Fruit fly (Drosophila melanogaster): ENCODE data around the gene Nmnat.

The Nmnat gene

DNA sequence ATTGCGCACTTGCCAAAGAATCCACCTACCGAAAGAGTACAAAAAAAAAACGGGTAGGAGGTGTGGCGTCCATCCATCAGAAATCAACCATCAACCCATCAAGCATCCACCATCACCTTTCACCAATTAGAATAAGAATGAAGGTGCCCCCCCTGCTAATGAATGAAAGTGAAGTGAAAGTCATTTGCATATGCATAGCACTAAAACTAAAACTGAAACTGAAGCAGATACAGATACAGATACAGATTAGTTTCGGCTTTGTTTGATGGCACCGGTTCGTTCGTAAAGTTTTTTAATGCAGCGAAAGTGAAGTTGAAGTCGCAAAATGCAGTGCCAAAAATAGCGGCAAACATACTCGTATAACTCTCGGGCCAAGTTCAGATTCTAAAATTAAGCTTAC is 23.0 kb downstream of the Nmnat start:
- no peak for TF ChIP-seq CG6808 (GFP tag; optimal IDR thresholded peaks at IDR 0.05)
- TF ChIP-seq salr (GFP tag; optimal IDR thresholded peaks at IDR 0.05) = no peak
- no peak for TF ChIP-seq Ets96B (tag; optimal IDR thresholded peaks at IDR 0.05)
- no peak for TF ChIP-seq CG11294 (GFP tag; IDR thresholded peaks at IDR 0.05)
- TF ChIP-seq net (GFP tag; optimal IDR thresholded peaks at IDR 0.05) = no peak
- TF ChIP-seq CG6792 (GFP tag; optimal IDR thresholded peaks at IDR 0.05) = no peak
- TF ChIP-seq Sox14 (GFP tag; optimal IDR thresholded peaks at IDR 0.05) = no peak
- no peak for TF ChIP-seq CG6276 (GFP tag; optimal IDR thresholded peaks at IDR 0.05)
- TF ChIP-seq CG7368 (GFP tag; optimal IDR thresholded peaks at IDR 0.05) = no peak
- TF ChIP-seq acj6 (GFP tag; optimal IDR thresholded peaks at IDR 0.05) = no peak
- no peak for TF ChIP-seq Lpt (GFP tag; optimal IDR thresholded peaks at IDR 0.05)
- no peak for TF ChIP-seq CG16779 (tag; optimal IDR thresholded peaks at IDR 0.05)
- TF ChIP-seq Sox102F (GFP tag; optimal IDR thresholded peaks at IDR 0.05) = no peak
- TF ChIP-seq Hr38 (GFP tag; optimal IDR thresholded peaks at IDR 0.05) = no peak

DNA sequence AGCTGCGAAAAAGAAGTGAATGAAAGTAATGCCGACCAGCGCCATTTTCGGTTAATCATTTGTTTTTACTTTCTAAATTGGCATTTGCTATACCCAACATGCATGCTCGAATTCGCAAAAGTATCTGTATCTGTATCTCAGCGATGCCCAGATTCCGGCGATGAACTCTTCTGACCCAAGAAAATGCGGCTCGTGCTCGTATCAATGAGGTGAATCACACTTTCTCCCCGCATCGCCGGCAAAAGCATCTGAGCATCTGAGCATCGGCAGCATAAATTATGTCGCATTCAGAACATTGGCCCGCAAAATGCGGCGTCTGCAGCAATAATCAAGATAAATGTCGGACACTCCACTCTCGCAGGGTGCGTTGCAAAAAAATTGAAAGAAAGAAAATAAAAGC is 23.9 kb downstream of the Nmnat start:
- no peak for TF ChIP-seq CG6808 (GFP tag; optimal IDR thresholded peaks at IDR 0.05)
- peak; percentile 80 for TF ChIP-seq svp (GFP tag)
- no peak for TF ChIP-seq Hr38 (GFP tag; optimal IDR thresholded peaks at IDR 0.05)
- peak; percentile 59 for TF ChIP-seq CG6854 (GFP tag; optimal IDR thresholded peaks at IDR 0.05)
- peak; percentile 88 for TF ChIP-seq Blimp-1 (GFP tag; optimal IDR thresholded peaks at IDR 0.05)

DNA sequence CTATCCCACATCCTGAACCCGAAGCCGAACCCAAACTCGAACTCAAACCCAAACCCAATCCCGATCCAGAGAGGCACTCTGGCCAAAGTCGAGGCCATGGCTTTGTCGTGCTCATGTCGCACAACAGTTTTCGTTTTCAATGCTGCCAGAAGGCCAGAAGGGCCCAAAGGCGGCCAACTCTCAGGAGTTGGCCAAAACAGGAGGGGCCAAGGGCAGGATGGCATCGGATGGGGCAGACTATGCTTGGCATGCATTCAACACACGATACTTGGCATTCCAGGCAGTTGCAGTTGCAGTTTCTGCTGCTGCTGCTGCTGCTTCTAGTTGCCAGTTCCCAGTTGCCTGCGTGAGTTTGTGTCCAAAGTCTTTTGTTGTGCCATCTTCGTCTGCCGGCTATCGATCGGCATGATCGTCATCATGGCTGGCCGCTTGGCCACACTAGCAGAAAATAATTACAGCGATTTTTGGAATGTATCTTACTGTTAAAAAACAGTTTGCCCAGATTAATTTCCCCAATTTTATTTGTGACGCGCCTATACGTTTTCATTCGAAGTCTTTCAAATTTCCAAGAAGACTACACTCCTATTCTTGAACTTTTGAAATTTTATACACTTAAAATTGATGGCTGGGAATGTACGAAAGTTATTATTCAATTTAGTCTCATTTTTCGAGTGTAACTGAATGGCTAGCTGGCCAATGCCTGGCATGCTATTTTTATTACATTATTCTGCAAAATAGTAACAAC is 25.5 kb downstream of the Nmnat start:
- TF ChIP-seq CG3032 (tag; optimal IDR thresholded peaks at IDR 0.05) = peak; percentile 77
- no peak for TF ChIP-seq fkh (GFP tag; optimal IDR thresholded peaks at IDR 0.05)
- TF ChIP-seq Hr4 (GFP tag; optimal IDR thresholded peaks at IDR 0.05) = no peak
- peak; percentile 21 for TF ChIP-seq CG32006 (GFP tag; optimal IDR thresholded peaks at IDR 0.05)
- no peak for TF ChIP-seq CG16779 (tag; optimal IDR thresholded peaks at IDR 0.05)
- no peak for TF ChIP-seq CG11762 (GFP tag; optimal IDR thresholded peaks at IDR 0.05; ENCODE audit: insufficient read depth)
- peak; percentile 60 for TF ChIP-seq dsx (GFP tag; optimal IDR thresholded peaks at IDR 0.05; ENCODE audit: poor library complexity, severe bottlenecking)
- peak; percentile 39; the same call in 2 of the 3 replicates for TF ChIP-seq CG6163 (GFP tag; IDR thresholded peaks at IDR 0.05)
- no peak for TF ChIP-seq net (GFP tag; optimal IDR thresholded peaks at IDR 0.05)
- TF ChIP-seq eg (GFP tag; IDR thresholded peaks at IDR 0.05) = no peak
- TF ChIP-seq CG8632 (GFP tag; optimal IDR thresholded peaks at IDR 0.05) = no peak
- TF ChIP-seq pdm3 (GFP tag; optimal IDR thresholded peaks at IDR 0.05) = peak; percentile 4
- TF ChIP-seq OdsH (GFP tag; optimal IDR thresholded peaks at IDR 0.05) = peak; percentile 1
- no peak for TF ChIP-seq Lpt (GFP tag; optimal IDR thresholded peaks at IDR 0.05)
- TF ChIP-seq CG31627 (GFP tag; optimal IDR thresholded peaks at IDR 0.05) = no peak
- TF ChIP-seq spab (GFP tag; optimal IDR thresholded peaks at IDR 0.05) = peak; percentile 75
- TF ChIP-seq Smox (GFP tag; optimal IDR thresholded peaks at IDR 0.05) = no peak
- peak; percentile 8 for TF ChIP-seq CG9139 (GFP tag; optimal IDR thresholded peaks at IDR 0.05)
- peak; percentile 37 for TF ChIP-seq CG1621 (tag; optimal IDR thresholded peaks at IDR 0.05)
- TF ChIP-seq achi (GFP tag; optimal IDR thresholded peaks at IDR 0.05) = peak; percentile 43
- TF ChIP-seq CG10669 (GFP tag; optimal IDR thresholded peaks at IDR 0.05) = peak; percentile 60
- peak; percentile 47 for TF ChIP-seq CG3919 (GFP tag; optimal IDR thresholded peaks at IDR 0.05)
- peak; percentile 26 for TF ChIP-seq Eip75B (GFP tag; optimal IDR thresholded peaks at IDR 0.05)
- TF ChIP-seq Sox14 (GFP tag; optimal IDR thresholded peaks at IDR 0.05) = peak; percentile 34
- no peak for TF ChIP-seq CG4318 (GFP tag; optimal IDR thresholded peaks at IDR 0.05)
- peak; percentile 71 for TF ChIP-seq CG6808 (GFP tag; optimal IDR thresholded peaks at IDR 0.05)
- TF ChIP-seq CG15336 (GFP tag; IDR thresholded peaks at IDR 0.05) = no peak
- peak; percentile 86 for TF ChIP-seq Eip78C (GFP tag)
- peak; percentile 17 to 68 for TF ChIP-seq ss (GFP tag; optimal IDR thresholded peaks at IDR 0.05)
- peak; percentile 5 for TF ChIP-seq acj6 (GFP tag; optimal IDR thresholded peaks at IDR 0.05)
- TF ChIP-seq CG11294 (GFP tag; IDR thresholded peaks at IDR 0.05) = no peak
- peak; percentile 72 for TF ChIP-seq Ets96B (tag; optimal IDR thresholded peaks at IDR 0.05)
- TF ChIP-seq CG6792 (GFP tag; optimal IDR thresholded peaks at IDR 0.05) = no peak
- peak; percentile 65 for TF ChIP-seq fd59A (GFP tag; optimal IDR thresholded peaks at IDR 0.05)
- peak; percentile 7 to 23 for TF ChIP-seq salr (GFP tag; optimal IDR thresholded peaks at IDR 0.05)
- peak; percentile 53 for TF ChIP-seq CG10631 (GFP tag; optimal IDR thresholded peaks at IDR 0.05)

All from whole organism, prepupa.